Fruit fly (Drosophila melanogaster): Measurements from ENCODE around the gene Mtpalpha.

DNA sequence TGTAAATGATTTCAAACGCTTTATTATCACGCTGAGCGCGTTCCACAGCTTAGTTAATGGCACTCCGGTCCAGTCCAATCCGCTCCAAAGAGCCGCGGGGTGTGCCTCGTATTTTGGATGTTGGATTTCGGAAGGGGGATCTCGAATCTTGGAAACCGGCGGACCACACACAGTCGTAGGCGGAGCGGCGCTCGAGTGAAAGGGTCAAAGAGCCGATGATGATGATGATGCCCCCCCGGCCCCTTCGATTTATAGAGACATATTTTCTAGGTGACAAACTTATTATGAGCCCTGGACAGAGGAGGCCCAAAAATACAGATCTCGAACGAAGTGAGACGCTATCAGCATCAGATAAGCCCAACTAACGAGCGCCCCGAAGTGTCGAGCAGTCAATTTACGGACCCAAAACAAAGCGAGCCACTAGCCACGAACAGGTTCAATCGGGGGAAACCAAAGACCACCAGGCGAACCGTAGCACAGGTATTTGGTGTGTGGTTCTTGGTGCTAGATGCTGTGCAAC is 32.8 kb upstream of the Mtpalpha start:
- TF ChIP-seq usp (GFP tag; optimal IDR thresholded peaks at IDR 0.05), result no peak
- no peak for TF ChIP-seq h (GFP tag; optimal IDR thresholded peaks at IDR 0.05)
- TF ChIP-seq jim (GFP tag; optimal IDR thresholded peaks at IDR 0.05), result no peak
- no peak for TF ChIP-seq fru (GFP tag; optimal IDR thresholded peaks at IDR 0.05)
- no peak for TF ChIP-seq Hr83 (GFP tag; optimal IDR thresholded peaks at IDR 0.05; ENCODE audit: poor library complexity, severe bottlenecking)
- TF ChIP-seq brk (GFP tag; optimal IDR thresholded peaks at IDR 0.05), result no peak
- no peak for TF ChIP-seq Myc (optimal IDR thresholded peaks at IDR 0.05)
- TF ChIP-seq Dif (GFP tag; optimal IDR thresholded peaks at IDR 0.05; ENCODE audit: partially characterized antibody), result no peak
- TF ChIP-seq Dfd (GFP tag; optimal IDR thresholded peaks at IDR 0.05), result no peak
- no peak for TF ChIP-seq Hr78 (GFP tag; optimal IDR thresholded peaks at IDR 0.05)
- TF ChIP-seq lola (GFP tag; optimal IDR thresholded peaks at IDR 0.05), result no peak
- no peak for TF ChIP-seq Abd-B (GFP tag; optimal IDR thresholded peaks at IDR 0.05)
- no peak for TF ChIP-seq psq (GFP tag; optimal IDR thresholded peaks at IDR 0.05)
- no peak for TF ChIP-seq pan (optimal IDR thresholded peaks at IDR 0.05)
